Worm (Caenorhabditis elegans) whole organism, L3 larva: Measurements from ENCODE around the gene rsa-2.

Experiments
- ZK546.5 ChIP-seq: sonication (generic microtip); optimal IDR thresholded peaks from 2 replicates; lab custom pipeline; 2017; ENCODE audit warnings: missing biosample characterization, missing genetic modification characterization
- aly-2 ChIP-seq: fragments of 150-350 bp; optimal IDR thresholded peaks from 2 replicates; lab custom pipeline; 2014; ENCODE audit warnings: missing biosample characterization, missing genetic modification characterization
- ceh-28 ChIP-seq: fragments of 150-350 bp; optimal IDR thresholded peaks from 2 replicates; lab custom pipeline; 2014; ENCODE audit warnings: missing biosample characterization, missing genetic modification reagents, missing genetic modification characterization
- daf-12 ChIP-seq: fragments of 150-350 bp; optimal IDR thresholded peaks from 2 replicates; lab custom pipeline; 2014; ENCODE audit warnings: missing biosample characterization, missing genetic modification reagents, missing genetic modification characterization
- egl-5 ChIP-seq: fragments of 150-350 bp; optimal IDR thresholded peaks from 2 replicates; lab custom pipeline; 2017; ENCODE audit warnings: missing biosample characterization, missing genetic modification reagents, missing genetic modification characterization, inconsistent platforms
- elt-2 ChIP-seq: sonication (generic microtip); optimal IDR thresholded peaks from 2 replicates; lab custom pipeline; 2016; ENCODE audit warnings: missing genetic modification reagents, mild to moderate bottlenecking, missing genetic modification characterization, missing compliant biosample characterization
- elt-3 ChIP-seq, 3 experiments: fragments of 150-350 bp in 1 of 3; sonication (generic microtip) in 2 of 3; optimal IDR thresholded peaks; 2 replicates in 2 of 3; 4 replicates in 1 of 3; lab custom pipeline; 2014 to 2017; ENCODE audit warnings: missing biosample characterization in 3 of 3, missing genetic modification characterization in 3 of 3
- fkh-10 ChIP-seq: sonication (generic microtip); optimal IDR thresholded peaks from 2 replicates; lab custom pipeline; 2017; ENCODE audit warnings: missing biosample characterization, missing genetic modification reagents, missing genetic modification characterization
- fos-1 ChIP-seq: fragments of 150-350 bp; optimal IDR thresholded peaks from 2 replicates; lab custom pipeline; 2014; ENCODE audit warnings: missing biosample characterization, missing genetic modification characterization
- hmg-11 ChIP-seq: sonication (generic microtip); optimal IDR thresholded peaks from 2 replicates; lab custom pipeline; 2016; ENCODE audit warnings: missing genetic modification characterization, missing compliant biosample characterization
- jun-1 ChIP-seq: fragments of 150-350 bp; optimal IDR thresholded peaks from 2 replicates; lab custom pipeline; 2014; ENCODE audit warnings: missing biosample characterization, missing genetic modification reagents, missing genetic modification characterization
- lin-39 ChIP-seq: fragments of 150-350 bp; optimal IDR thresholded peaks from 2 replicates; lab custom pipeline; 2018; ENCODE audit warnings: missing biosample characterization, missing genetic modification reagents, missing genetic modification characterization
- mdl-1 ChIP-seq: fragments of 150-350 bp; optimal IDR thresholded peaks from 2 replicates; lab custom pipeline; 2014; ENCODE audit warnings: missing biosample characterization, missing genetic modification characterization
- nfya-1 ChIP-seq: sonication (generic microtip); optimal IDR thresholded peaks from 2 replicates; lab custom pipeline; 2017; ENCODE audit warnings: missing genetic modification characterization, mild to moderate bottlenecking, missing compliant biosample characterization, antibody characterized with exemption, moderate library complexity; ENCODE audit not compliant: insufficient read depth
- nhr-23 ChIP-seq: fragments of 150-350 bp; optimal IDR thresholded peaks from 2 replicates; lab custom pipeline; 2014; ENCODE audit warnings: missing biosample characterization, missing genetic modification reagents, missing genetic modification characterization
- nhr-25 ChIP-seq: sonication (generic microtip); optimal IDR thresholded peaks from 2 replicates; lab custom pipeline; 2017; ENCODE audit warnings: missing biosample characterization, missing genetic modification characterization
- nhr-28 ChIP-seq: fragments of 150-350 bp; optimal IDR thresholded peaks from 2 replicates; lab custom pipeline; 2014; ENCODE audit warnings: missing biosample characterization, missing genetic modification characterization
- nhr-76 ChIP-seq: fragments of 150-350 bp; sonication (generic microtip); optimal IDR thresholded peaks from 5 replicates; lab custom pipeline; 2014; ENCODE audit warnings: missing biosample characterization, missing genetic modification characterization
- nhr-77 ChIP-seq: fragments of 150-350 bp; optimal IDR thresholded peaks from 2 replicates; lab custom pipeline; 2014; ENCODE audit warnings: missing biosample characterization, missing genetic modification characterization
- pqm-1 ChIP-seq: fragments of 150-350 bp; optimal IDR thresholded peaks from 2 replicates; lab custom pipeline; 2017; ENCODE audit warnings: missing biosample characterization, missing genetic modification characterization, inconsistent platforms
- snpc-4 ChIP-seq: fragments of 150-350 bp; optimal IDR thresholded peaks from 2 replicates; lab custom pipeline; 2014; ENCODE audit warnings: missing biosample characterization, missing genetic modification characterization
- tbx-2 ChIP-seq: sonication (generic microtip); optimal IDR thresholded peaks from 2 replicates; lab custom pipeline; 2016; ENCODE audit warnings: mild to moderate bottlenecking, missing genetic modification characterization, missing compliant biosample characterization
- unc-39 ChIP-seq: sonication (generic microtip); optimal IDR thresholded peaks from 4 replicates; lab custom pipeline; 2017; ENCODE audit warnings: missing biosample characterization, missing genetic modification characterization
- unc-62 ChIP-seq: fragments of 150-350 bp; sonication (generic microtip); optimal IDR thresholded peaks from 4 replicates; lab custom pipeline; 2014; ENCODE audit warnings: missing biosample characterization, missing genetic modification reagents, missing genetic modification characterization
- zag-1 ChIP-seq: fragments of 150-350 bp; optimal IDR thresholded peaks from 2 replicates; lab custom pipeline; 2014; ENCODE audit warnings: missing biosample characterization, missing genetic modification characterization
- ztf-4 ChIP-seq: fragments of 150-350 bp; optimal IDR thresholded peaks from 2 replicates; lab custom pipeline; 2014; ENCODE audit warnings: missing biosample characterization, missing genetic modification characterization

The rsa-2 gene

ce11 chrIII:11068553-11068952 lies 5.3 kb downstream of the rsa-2 start, which contains the start of gene W09D6.1:
W09D6.1 (plus strand) TSS chrIII:11068853.
- TF ChIP-seq ceh-28: peak; percentile 9
- TF ChIP-seq lin-39 (tag; lab: Kevin White, UChicago): no peak
- TF ChIP-seq pqm-1: no peak
- TF ChIP-seq ztf-4 (tag; lab: Kevin White, UChicago): no peak
- TF ChIP-seq fkh-10 (GFP tag; lab: Kevin White, UChicago): no peak

- TF ChIP-seq jun-1 (tag; lab: Kevin White, UChicago) (no peak), tbx-2 (tag; lab: Kevin White, UChicago) (no peak), ceh-28 (peak; percentile 87)
- TF ChIP-seq, all 47 proteins: peak for 1
Observed at ce11 chrIII:11069265-11069664, 6.0 kb downstream of the rsa-2 start.

ce11 chrIII:11070210-11070609 lies 6.9 kb downstream of the rsa-2 start:
- TF ChIP-seq nfya-1 (tag; lab: Kevin White, UChicago) (no peak), zag-1 (tag; lab: Kevin White, UChicago) (no peak), elt-3 (tag; optimal IDR thresholded peaks at IDR 0.05; lab: Kevin White, UChicago) (no peak), unc-39 (tag; lab: Kevin White, UChicago) (no peak), aly-2 (tag; lab: Kevin White, UChicago) (no peak), ceh-28 (peak; percentile 88)

- no peak for TF ChIP-seq nhr-76 (tag; lab: Kevin White, UChicago)
- no peak for TF ChIP-seq egl-5
- TF ChIP-seq unc-62: no peak
- TF ChIP-seq unc-39 (tag; lab: Kevin White, UChicago): no peak
- TF ChIP-seq nhr-28 (tag; lab: Kevin White, UChicago): no peak
- TF ChIP-seq tbx-2 (tag; lab: Kevin White, UChicago): no peak
- TF ChIP-seq lin-39 (tag; lab: Kevin White, UChicago): no peak
- TF ChIP-seq fos-1 (tag; lab: Kevin White, UChicago): no peak
- no peak for TF ChIP-seq mdl-1
- no peak for TF ChIP-seq ceh-28
Observed at ce11 chrIII:11074214-11074613, 10.9 kb downstream of the rsa-2 start, which contains the start of gene str-261. str-261 (plus strand) TSS chrIII:11074514.

ce11 chrIII:11076743-11077142 lies 13.5 kb downstream of the rsa-2 start:
- TF ChIP-seq hmg-11 (tag; lab: Kevin White, UChicago) (no peak), ceh-28 (peak; percentile 65)
- TF ChIP-seq, all 47 proteins: peak for 1

- TF ChIP-seq fkh-10 (GFP tag; lab: Kevin White, UChicago): no peak
Observed at ce11 chrIII:11077404-11077803, 14.1 kb downstream of the rsa-2 start, which contains the start of gene str-246. str-246 (plus strand) TSS chrIII:11077704.

ce11 chrIII:11079445-11079844 lies 16.2 kb downstream of the rsa-2 start, which contains the start of gene W09D6.4:
W09D6.4 (plus strand) TSS chrIII:11079745.
- TF ChIP-seq nhr-77 (tag; lab: Kevin White, UChicago): no peak
- TF ChIP-seq lin-39 (tag; lab: Kevin White, UChicago): no peak

ce11 chrIII:11079884-11080283 lies 16.6 kb downstream of the rsa-2 start:
- peak; percentile 75 for TF ChIP-seq ceh-28

- no peak for TF ChIP-seq nhr-25 (tag; lab: Kevin White, UChicago)
- TF ChIP-seq egl-5: peak; percentile 21
Observed at ce11 chrIII:11082604-11083003, 19.3 kb downstream of the rsa-2 start.

- TF ChIP-seq mdl-1 (no peak), nfya-1 (tag; lab: Kevin White, UChicago) (no peak), elt-2 (tag; lab: Kevin White, UChicago) (peak; percentile 19), daf-12 (tag; lab: Kevin White, UChicago) (no peak), nhr-23 (tag; lab: Kevin White, UChicago) (no peak), fos-1 (tag; lab: Kevin White, UChicago) (no peak), ZK546.5 (tag; lab: Kevin White, UChicago) (no peak), snpc-4 (tag; lab: Kevin White, UChicago) (peak; percentile 9), elt-3 (tag; optimal IDR thresholded peaks at IDR 0.05; lab: Kevin White, UChicago) (no peak)
Observed at ce11 chrIII:11083993-11084392, 20.7 kb downstream of the rsa-2 start.
